Fruit fly (Drosophila melanogaster): Measurements from ENCODE around the gene CG18823.

The CG18823 gene

dm6 chrX:998884-999283, 8.6 kb downstream of the CG18823 start:
- TF ChIP-seq CG13775 (GFP tag; optimal IDR thresholded peaks at IDR 0.05) (no peak), Hr51 (GFP tag; optimal IDR thresholded peaks at IDR 0.05) (peak in 1 of 2 experiments; percentile 0), oc (tag; optimal IDR thresholded peaks at IDR 0.05) (no peak), caup (GFP tag; optimal IDR thresholded peaks at IDR 0.05; ENCODE audit: severe bottlenecking) (no peak), CG7839 (tag; optimal IDR thresholded peaks at IDR 0.05) (peak; percentile 14), nmo (GFP tag; optimal IDR thresholded peaks at IDR 0.05) (peak; percentile 11), CG31441 (GFP tag; IDR thresholded peaks at IDR 0.05) (0 out of 2 replicates have a peak, but pooled peaks have one; percentile 9), Atf3 (GFP tag; optimal IDR thresholded peaks at IDR 0.05) (no peak), Mes4 (GFP tag; optimal IDR thresholded peaks at IDR 0.05) (no peak), odd (GFP tag; optimal IDR thresholded peaks at IDR 0.05) (no peak), CG2678 (tag; optimal IDR thresholded peaks at IDR 0.05) (peak; percentile 24), esg (GFP tag; conservative IDR thresholded peaks at IDR 0.05) (0 out of 2 replicates have a peak, but pooled peaks have one; percentile 8), gem (tag; optimal IDR thresholded peaks at IDR 0.05) (peak; percentile 13), CG11696 (GFP tag; IDR thresholded peaks at IDR 0.05) (0 out of 2 replicates have a peak, but pooled peaks have one; percentile 24), CG2875 (GFP tag; optimal IDR thresholded peaks at IDR 0.05) (no peak), gcm2 (GFP tag; optimal IDR thresholded peaks at IDR 0.05) (no peak), Abd-B (GFP tag; optimal IDR thresholded peaks at IDR 0.05) (peak; percentile 3), CG18599 (GFP tag; optimal IDR thresholded peaks at IDR 0.05) (peak; percentile 32), cad (GFP tag; optimal IDR thresholded peaks at IDR 0.05) (no peak), CG34422 (GFP tag; IDR thresholded peaks at IDR 0.05) (no peak), CG11504 (tag; optimal IDR thresholded peaks at IDR 0.05) (peak; percentile 37), phol (tag; optimal IDR thresholded peaks at IDR 0.05) (peak; percentile 12), sens (GFP tag) (peak; percentile 71)

DNA sequence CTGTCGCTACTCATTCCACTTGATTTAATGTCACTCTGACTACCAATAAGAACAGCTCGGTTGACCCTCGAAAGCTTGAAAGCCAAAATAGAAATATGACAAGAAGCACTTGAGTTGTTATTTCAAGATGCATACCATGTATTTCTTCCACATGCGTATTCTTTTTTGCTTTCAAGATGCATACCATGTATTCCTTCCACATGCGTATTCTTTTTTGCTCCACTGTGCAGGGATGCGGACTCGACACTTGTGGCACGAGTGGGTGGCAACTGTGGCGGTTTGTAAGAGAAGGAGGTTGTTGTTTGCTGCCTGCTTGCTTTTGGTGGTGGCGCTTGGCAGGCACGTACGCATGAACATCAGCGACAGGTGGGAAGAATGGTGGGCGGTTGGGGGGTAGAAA, 15.9 kb downstream of the CG18823 start:
- TF ChIP-seq crol (GFP tag; IDR thresholded peaks at IDR 0.05) (no peak), CG13894 (tag; optimal IDR thresholded peaks at IDR 0.05) (no peak), D19A (tag; optimal IDR thresholded peaks at IDR 0.05) (no peak), CG1647 (GFP tag; optimal IDR thresholded peaks at IDR 0.05) (no peak), slbo (GFP tag; IDR thresholded peaks at IDR 0.05) (no peak), nerfin-1 (tag; optimal IDR thresholded peaks at IDR 0.05) (peak; percentile 61), schlank (tag; optimal IDR thresholded peaks at IDR 0.05) (no peak), scrt (GFP tag; optimal IDR thresholded peaks at IDR 0.05) (peak; percentile 32), dmrt11E (tag; optimal IDR thresholded peaks at IDR 0.05) (no peak), CG10431 (GFP tag; optimal IDR thresholded peaks at IDR 0.05) (peak; percentile 54)

- peak; percentile 90 for TF ChIP-seq CTCF (GFP tag; optimal IDR thresholded peaks at IDR 0.05)
- peak; percentile 49 for TF ChIP-seq pita (GFP tag; optimal IDR thresholded peaks at IDR 0.05)
- no peak for TF ChIP-seq vfl (GFP tag; optimal IDR thresholded peaks at IDR 0.05)
- TF ChIP-seq kay (GFP tag; optimal IDR thresholded peaks at IDR 0.05) = no peak
- TF ChIP-seq stwl (tag; optimal IDR thresholded peaks at IDR 0.05) = peak; percentile 10
- peak in 1 of 2 experiments; percentile 22 for TF ChIP-seq insv (GFP tag; optimal IDR thresholded peaks at IDR 0.05)
- TF ChIP-seq Atf3 (GFP tag; optimal IDR thresholded peaks at IDR 0.05) = no peak
- no peak for TF ChIP-seq ac (GFP tag; optimal IDR thresholded peaks at IDR 0.05)
- no peak for TF ChIP-seq D19B (GFP tag; optimal IDR thresholded peaks at IDR 0.05)
- TF ChIP-seq CG7556 (GFP tag; optimal IDR thresholded peaks at IDR 0.05) = no peak
- no peak for TF ChIP-seq CG1233 (GFP tag; optimal IDR thresholded peaks at IDR 0.05)
- peak; percentile 95 for TF ChIP-seq z (GFP tag; IDR thresholded peaks at IDR 0.05)
- peak; percentile 15 for TF ChIP-seq NfI (GFP tag; optimal IDR thresholded peaks at IDR 0.05)
- TF ChIP-seq gce (GFP tag; IDR thresholded peaks at IDR 0.05) = peak; percentile 31; the same call in 1 of the 3 replicates
- peak; percentile 21 for TF ChIP-seq CG1603 (tag; optimal IDR thresholded peaks at IDR 0.05)
- TF ChIP-seq Sox102F (GFP tag; optimal IDR thresholded peaks at IDR 0.05) = peak; percentile 7
Measured at dm6 chrX:1009468-1010259, 19.3 kb downstream of the CG18823 start.
